Worm (Caenorhabditis elegans): ENCODE measurements around the gene T06D4.1.

DNA sequence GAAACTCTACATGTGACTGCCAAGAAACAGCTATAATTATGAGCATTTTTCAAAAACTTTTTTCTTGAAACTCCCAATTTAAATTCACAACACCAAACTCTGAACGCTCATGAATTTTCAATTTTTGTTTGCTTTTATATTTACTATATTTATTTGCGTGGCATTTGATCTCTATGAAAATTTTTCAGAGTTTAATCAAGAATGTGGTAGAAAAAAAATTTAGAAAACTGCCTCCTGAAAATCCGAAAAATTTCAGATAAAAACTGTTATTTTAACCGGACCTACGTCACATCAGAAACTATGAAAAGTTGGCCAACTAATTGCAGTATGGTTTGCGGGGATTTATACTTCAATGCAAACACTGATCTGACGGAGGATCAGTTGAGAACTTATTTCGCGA is 49.6 kb upstream of the T06D4.1 start, which contains the start of gene irld-27:
- no peak for TF ChIP-seq pha-4 (tag; optimal IDR thresholded peaks at IDR 0.05)
- TF ChIP-seq elt-1 (tag; optimal IDR thresholded peaks at IDR 0.05; ENCODE audit: borderline replicate concordance, insufficient read depth), result no peak
- TF ChIP-seq nhr-76 (tag; optimal IDR thresholded peaks at IDR 0.05), result no peak
- no peak for TF ChIP-seq drap-1 (GFP tag; optimal IDR thresholded peaks at IDR 0.05)
- TF ChIP-seq mls-2 (tag; optimal IDR thresholded peaks at IDR 0.05), result no peak
- TF ChIP-seq M03D4.4 (tag; optimal IDR thresholded peaks at IDR 0.05), result no peak
- no peak for TF ChIP-seq ztf-11 (tag; optimal IDR thresholded peaks at IDR 0.05)
- no peak for TF ChIP-seq nhr-12 (tag; optimal IDR thresholded peaks at IDR 0.05)
- no peak for TF ChIP-seq nhr-28 (tag; optimal IDR thresholded peaks at IDR 0.05)
- no peak for TF ChIP-seq lin-13 (tag; optimal IDR thresholded peaks at IDR 0.05)
- no peak for TF ChIP-seq elt-3 (tag; optimal IDR thresholded peaks at IDR 0.05)
- no peak for TF ChIP-seq sem-2 (GFP tag; optimal IDR thresholded peaks at IDR 0.05)
- TF ChIP-seq snpc-4 (tag; optimal IDR thresholded peaks at IDR 0.05), result no peak
